Worm (Caenorhabditis elegans) whole organism, L3 larva: ENCODE measurements around the gene clec-225.

Source experiments
- R02D3.7 ChIP-seq: fragments of 150-350 bp; optimal IDR thresholded peaks from 2 replicates; lab custom pipeline; 2014; ENCODE audit warnings: missing biosample characterization, missing genetic modification characterization
- ZK546.5 ChIP-seq: sonication (generic microtip); optimal IDR thresholded peaks from 2 replicates; lab custom pipeline; 2017; ENCODE audit warnings: missing biosample characterization, missing genetic modification characterization
- aly-2 ChIP-seq: fragments of 150-350 bp; optimal IDR thresholded peaks from 2 replicates; lab custom pipeline; 2014; ENCODE audit warnings: missing biosample characterization, missing genetic modification characterization
- ama-1 ChIP-seq: fragments of 150-350 bp; optimal IDR thresholded peaks from 2 replicates; lab custom pipeline; 2018
- ceh-16 ChIP-seq: sonication (generic microtip); optimal IDR thresholded peaks from 2 replicates; lab custom pipeline; 2017; ENCODE audit warnings: missing biosample characterization, missing genetic modification characterization
- ceh-28 ChIP-seq: fragments of 150-350 bp; optimal IDR thresholded peaks from 2 replicates; lab custom pipeline; 2014; ENCODE audit warnings: missing biosample characterization, missing genetic modification reagents, missing genetic modification characterization
- ceh-82 ChIP-seq: fragments of 150-350 bp; optimal IDR thresholded peaks from 2 replicates; lab custom pipeline; 2014; ENCODE audit warnings: missing biosample characterization, missing genetic modification characterization
- ceh-9 ChIP-seq: sonication (generic microtip); optimal IDR thresholded peaks from 2 replicates; lab custom pipeline; 2018; ENCODE audit warnings: missing biosample characterization, missing genetic modification characterization
- daf-12 ChIP-seq: fragments of 150-350 bp; optimal IDR thresholded peaks from 2 replicates; lab custom pipeline; 2014; ENCODE audit warnings: missing biosample characterization, missing genetic modification reagents, missing genetic modification characterization
- egl-27 ChIP-seq: sonication (generic microtip); optimal IDR thresholded peaks from 4 replicates; lab custom pipeline; 2017; ENCODE audit warnings: missing biosample characterization, missing genetic modification reagents, missing genetic modification characterization
- egl-5 ChIP-seq: fragments of 150-350 bp; optimal IDR thresholded peaks from 2 replicates; lab custom pipeline; 2017; ENCODE audit warnings: missing biosample characterization, missing genetic modification reagents, missing genetic modification characterization, inconsistent platforms
- elt-1 ChIP-seq: fragments of 150-350 bp; optimal IDR thresholded peaks from 2 replicates; lab custom pipeline; 2014; ENCODE audit warnings: missing biosample characterization, missing genetic modification characterization
- elt-2 ChIP-seq: sonication (generic microtip); optimal IDR thresholded peaks from 2 replicates; lab custom pipeline; 2016; ENCODE audit warnings: missing genetic modification reagents, mild to moderate bottlenecking, missing genetic modification characterization, missing compliant biosample characterization
- elt-3 ChIP-seq, 3 experiments: fragments of 150-350 bp in 1 of 3; sonication (generic microtip) in 2 of 3; optimal IDR thresholded peaks; 2 replicates in 2 of 3; 4 replicates in 1 of 3; lab custom pipeline; 2014 to 2017; ENCODE audit warnings: missing biosample characterization in 3 of 3, missing genetic modification characterization in 3 of 3
- eor-1 ChIP-seq, 2 experiments: fragments of 150-350 bp; optimal IDR thresholded peaks; 2 replicates each; lab custom pipeline; 2014 to 2018; ENCODE audit warnings: missing biosample characterization in 2 of 2, missing genetic modification characterization in 2 of 2
- fkh-10 ChIP-seq: sonication (generic microtip); optimal IDR thresholded peaks from 2 replicates; lab custom pipeline; 2017; ENCODE audit warnings: missing biosample characterization, missing genetic modification reagents, missing genetic modification characterization
- fkh-2 ChIP-seq: fragments of 150-350 bp; optimal IDR thresholded peaks from 2 replicates; lab custom pipeline; 2014; ENCODE audit warnings: missing biosample characterization, missing genetic modification reagents, missing genetic modification characterization
- fos-1 ChIP-seq: fragments of 150-350 bp; optimal IDR thresholded peaks from 2 replicates; lab custom pipeline; 2014; ENCODE audit warnings: missing biosample characterization, missing genetic modification characterization
- hmg-11 ChIP-seq: sonication (generic microtip); optimal IDR thresholded peaks from 2 replicates; lab custom pipeline; 2016; ENCODE audit warnings: missing genetic modification characterization, missing compliant biosample characterization
- jun-1 ChIP-seq: fragments of 150-350 bp; optimal IDR thresholded peaks from 2 replicates; lab custom pipeline; 2014; ENCODE audit warnings: missing biosample characterization, missing genetic modification reagents, missing genetic modification characterization
- lin-15B ChIP-seq: fragments of 150-350 bp; optimal IDR thresholded peaks from 2 replicates; lab custom pipeline; 2014; ENCODE audit warnings: missing biosample characterization, missing genetic modification characterization
- lin-39 ChIP-seq: fragments of 150-350 bp; optimal IDR thresholded peaks from 2 replicates; lab custom pipeline; 2018; ENCODE audit warnings: missing biosample characterization, missing genetic modification reagents, missing genetic modification characterization
- lsy-12 ChIP-seq: sonication (generic microtip); optimal IDR thresholded peaks from 2 replicates; lab custom pipeline; 2016; ENCODE audit warnings: mild to moderate bottlenecking, missing genetic modification characterization, missing compliant biosample characterization
- mdl-1 ChIP-seq: fragments of 150-350 bp; optimal IDR thresholded peaks from 2 replicates; lab custom pipeline; 2014; ENCODE audit warnings: missing biosample characterization, missing genetic modification characterization
- mml-1 ChIP-seq: fragments of 150-350 bp; sonication (generic microtip); optimal IDR thresholded peaks from 3 replicates; lab custom pipeline; 2014; ENCODE audit warnings: missing biosample characterization, missing genetic modification characterization
- nfya-1 ChIP-seq: sonication (generic microtip); optimal IDR thresholded peaks from 2 replicates; lab custom pipeline; 2017; ENCODE audit warnings: missing genetic modification characterization, mild to moderate bottlenecking, missing compliant biosample characterization, antibody characterized with exemption, moderate library complexity; ENCODE audit not compliant: insufficient read depth
- nhr-11 ChIP-seq: fragments of 150-350 bp; optimal IDR thresholded peaks from 2 replicates; lab custom pipeline; 2014; ENCODE audit warnings: missing biosample characterization, missing genetic modification characterization
- nhr-12 ChIP-seq: fragments of 150-350 bp; optimal IDR thresholded peaks from 2 replicates; lab custom pipeline; 2014; ENCODE audit warnings: missing biosample characterization, missing genetic modification characterization
- nhr-23 ChIP-seq: fragments of 150-350 bp; optimal IDR thresholded peaks from 2 replicates; lab custom pipeline; 2014; ENCODE audit warnings: missing biosample characterization, missing genetic modification reagents, missing genetic modification characterization
- nhr-237 ChIP-seq: fragments of 150-350 bp; optimal IDR thresholded peaks from 2 replicates; lab custom pipeline; 2014; ENCODE audit warnings: missing biosample characterization, missing genetic modification characterization
- nhr-25 ChIP-seq: sonication (generic microtip); optimal IDR thresholded peaks from 2 replicates; lab custom pipeline; 2017; ENCODE audit warnings: missing biosample characterization, missing genetic modification characterization
- nhr-28 ChIP-seq: fragments of 150-350 bp; optimal IDR thresholded peaks from 2 replicates; lab custom pipeline; 2014; ENCODE audit warnings: missing biosample characterization, missing genetic modification characterization
- nhr-43 ChIP-seq: sonication (generic microtip); optimal IDR thresholded peaks from 2 replicates; lab custom pipeline; 2016; ENCODE audit warnings: mild to moderate bottlenecking, missing genetic modification characterization, missing compliant biosample characterization; ENCODE audit not compliant: poor library complexity, severe bottlenecking
- nhr-67 ChIP-seq: fragments of 150-350 bp; optimal IDR thresholded peaks from 2 replicates; lab custom pipeline; 2014; ENCODE audit warnings: missing biosample characterization, missing genetic modification characterization
- nhr-76 ChIP-seq: fragments of 150-350 bp; sonication (generic microtip); optimal IDR thresholded peaks from 5 replicates; lab custom pipeline; 2014; ENCODE audit warnings: missing biosample characterization, missing genetic modification characterization
- nhr-77 ChIP-seq: fragments of 150-350 bp; optimal IDR thresholded peaks from 2 replicates; lab custom pipeline; 2014; ENCODE audit warnings: missing biosample characterization, missing genetic modification characterization
- pha-4 ChIP-seq: fragments of 150-350 bp; optimal IDR thresholded peaks from 2 replicates; lab custom pipeline; 2014; ENCODE audit warnings: missing biosample characterization, missing genetic modification reagents, missing genetic modification characterization
- pqm-1 ChIP-seq: fragments of 150-350 bp; optimal IDR thresholded peaks from 2 replicates; lab custom pipeline; 2017; ENCODE audit warnings: missing biosample characterization, missing genetic modification characterization, inconsistent platforms
- sea-2 ChIP-seq: fragments of 150-350 bp; sonication (generic microtip); optimal IDR thresholded peaks from 4 replicates; lab custom pipeline; 2014; ENCODE audit warnings: missing biosample characterization, missing genetic modification reagents, missing genetic modification characterization
- skn-1 ChIP-seq: fragments of 150-350 bp; optimal IDR thresholded peaks from 2 replicates; lab custom pipeline; 2014; ENCODE audit warnings: missing biosample characterization, missing genetic modification characterization
- snpc-4 ChIP-seq: fragments of 150-350 bp; optimal IDR thresholded peaks from 2 replicates; lab custom pipeline; 2014; ENCODE audit warnings: missing biosample characterization, missing genetic modification characterization
- tbx-2 ChIP-seq: sonication (generic microtip); optimal IDR thresholded peaks from 2 replicates; lab custom pipeline; 2016; ENCODE audit warnings: mild to moderate bottlenecking, missing genetic modification characterization, missing compliant biosample characterization
- unc-39 ChIP-seq: sonication (generic microtip); optimal IDR thresholded peaks from 4 replicates; lab custom pipeline; 2017; ENCODE audit warnings: missing biosample characterization, missing genetic modification characterization
- unc-62 ChIP-seq: fragments of 150-350 bp; sonication (generic microtip); optimal IDR thresholded peaks from 4 replicates; lab custom pipeline; 2014; ENCODE audit warnings: missing biosample characterization, missing genetic modification reagents, missing genetic modification characterization
- zag-1 ChIP-seq: fragments of 150-350 bp; optimal IDR thresholded peaks from 2 replicates; lab custom pipeline; 2014; ENCODE audit warnings: missing biosample characterization, missing genetic modification characterization
- ztf-11 ChIP-seq: fragments of 150-350 bp; optimal IDR thresholded peaks from 2 replicates; lab custom pipeline; 2014; ENCODE audit warnings: missing biosample characterization, missing genetic modification characterization
- ztf-4 ChIP-seq: fragments of 150-350 bp; optimal IDR thresholded peaks from 2 replicates; lab custom pipeline; 2014; ENCODE audit warnings: missing biosample characterization, missing genetic modification characterization

Gene clec-225

DNA sequence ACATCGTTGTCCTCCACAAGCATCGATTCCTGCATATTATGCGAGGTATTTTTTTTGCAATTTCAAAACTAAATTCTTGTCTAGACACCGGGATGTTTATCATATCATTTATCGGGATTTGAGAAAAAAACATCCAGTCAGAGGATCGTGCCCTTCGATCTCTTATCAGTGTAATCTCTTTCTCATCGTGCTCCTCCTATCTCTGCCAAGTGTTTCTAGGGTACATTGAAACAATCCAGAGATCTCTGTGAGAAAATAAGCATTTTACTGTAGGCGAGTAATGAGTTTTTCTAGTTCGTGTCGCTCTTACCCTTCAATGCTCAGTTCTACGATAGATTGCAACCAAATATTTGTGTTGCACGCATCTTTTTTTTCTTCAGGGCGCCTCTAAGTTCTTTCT lies 46.2 kb downstream of the clec-225 start:
- TF ChIP-seq nhr-77 (no peak), pha-4 (tag; lab: Kevin White, UChicago) (peak; percentile 27)

DNA sequence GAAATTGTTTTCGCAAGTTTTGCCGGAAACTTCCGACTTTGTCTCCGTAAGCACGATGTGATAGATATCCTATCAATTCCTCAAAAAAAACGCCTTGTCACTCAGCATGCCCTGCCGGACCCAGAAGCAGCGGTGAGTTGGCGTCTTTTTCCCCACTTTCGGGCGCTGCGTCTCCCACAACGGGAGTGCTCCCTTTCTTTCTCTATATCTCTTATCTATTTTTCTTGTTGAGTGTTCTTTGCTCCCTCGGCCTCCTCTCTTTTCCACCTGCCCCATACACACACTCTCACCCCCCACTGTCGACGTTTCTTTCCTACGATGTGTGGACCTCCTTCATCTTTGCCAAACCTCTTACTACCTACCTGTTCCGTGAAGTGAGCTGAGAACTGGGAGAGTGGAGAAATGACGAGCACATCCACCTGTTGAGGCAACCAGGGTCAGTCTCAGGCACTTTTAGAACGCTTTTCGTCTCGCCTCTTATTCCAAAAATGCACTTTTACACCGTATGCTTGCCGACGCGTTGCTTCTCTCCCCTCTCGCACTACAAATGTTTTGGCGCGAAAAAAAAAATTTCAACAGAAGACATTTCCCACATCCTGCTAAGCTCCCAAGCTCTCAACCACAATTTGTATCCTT lies 48.7 kb downstream of the clec-225 start:
- TF ChIP-seq egl-27 (tag; lab: Kevin White, UChicago) (no peak), pqm-1 (peak; percentile 37), mml-1 (tag; lab: Kevin White, UChicago) (no peak), ztf-11 (tag; lab: Kevin White, UChicago) (no peak), unc-62 (peak; percentile 93), nhr-43 (tag; lab: Kevin White, UChicago) (peak; percentile 46), zag-1 (tag; lab: Kevin White, UChicago) (no peak), nhr-67 (no peak), nhr-12 (no peak), mdl-1 (peak; percentile 25), nhr-11 (tag; lab: Kevin White, UChicago) (no peak), hmg-11 (tag; lab: Kevin White, UChicago) (peak; percentile 90), ceh-9 (tag; lab: Kevin White, UChicago) (no peak), lin-15B (tag; lab: Kevin White, UChicago) (peak; percentile 48), nhr-77 (no peak), daf-12 (tag; lab: Kevin White, UChicago) (no peak), skn-1 (tag; lab: Kevin White, UChicago) (peak; percentile 4), fos-1 (tag; lab: Kevin White, UChicago) (no peak), nhr-25 (peak; percentile 29), ZK546.5 (tag; lab: Kevin White, UChicago) (no peak), snpc-4 (tag; lab: Kevin White, UChicago) (peak; percentile 61), ztf-4 (tag; lab: Kevin White, UChicago) (no peak), eor-1 (tag; optimal IDR thresholded peaks at IDR 0.05; lab: Kevin White, UChicago) (no peak), egl-5 (peak; percentile 3), fkh-10 (GFP tag; lab: Kevin White, UChicago) (no peak), elt-2 (peak; percentile 67), nhr-28 (tag; lab: Kevin White, UChicago) (no peak), pha-4 (tag; lab: Kevin White, UChicago) (peak; percentile 71), ceh-82 (peak; percentile 2), tbx-2 (peak; percentile 23), nhr-237 (tag; lab: Kevin White, UChicago) (no peak), lin-39 (tag; lab: Kevin White, UChicago) (peak; percentile 87), elt-3 (tag; optimal IDR thresholded peaks at IDR 0.05; lab: Kevin White, UChicago) (no peak), jun-1 (tag; lab: Kevin White, UChicago) (no peak), aly-2 (tag; lab: Kevin White, UChicago) (no peak), unc-39 (tag; lab: Kevin White, UChicago) (no peak), nhr-76 (tag; lab: Kevin White, UChicago) (no peak), ceh-16 (tag; lab: Kevin White, UChicago) (no peak), fkh-2 (tag; lab: Kevin White, UChicago) (no peak), lsy-12 (peak; percentile 26), R02D3.7 (tag; lab: Kevin White, UChicago) (peak; percentile 48), nhr-23 (tag; lab: Kevin White, UChicago) (peak; percentile 17), nfya-1 (tag; lab: Kevin White, UChicago) (peak; percentile 77), ceh-28 (tag; lab: Kevin White, UChicago) (peak; percentile 24), ama-1 (lab: Kevin White, UChicago) (peak; percentile 75), sea-2 (GFP tag; lab: Kevin White, UChicago) (no peak), elt-1 (tag; lab: Kevin White, UChicago) (peak; percentile 4)
